Worm (Caenorhabditis elegans) whole organism, late embryonic: ENCODE data around the gene F01G4.4.

ENCODE experiments used
- C08G9.2 ChIP-seq: sonication (generic microtip); optimal IDR thresholded peaks from 2 replicates; lab custom pipeline; 2016; ENCODE audit warnings: mild to moderate bottlenecking, missing genetic modification characterization, moderate library complexity, missing compliant biosample characterization
- F13H6.1 ChIP-seq: sonication (generic microtip); optimal IDR thresholded peaks from 2 replicates; lab custom pipeline; 2016; ENCODE audit warnings: missing genetic modification characterization, missing compliant biosample characterization
- Y22D7AL.16 ChIP-seq: sonication (generic microtip); optimal IDR thresholded peaks from 2 replicates; lab custom pipeline; 2016; ENCODE audit warnings: missing genetic modification characterization, missing compliant biosample characterization
- ceh-22 ChIP-seq: sonication (generic microtip); optimal IDR thresholded peaks from 2 replicates; lab custom pipeline; 2017; ENCODE audit warnings: missing biosample characterization, missing genetic modification characterization
- nhr-11 ChIP-seq: fragments of 150-350 bp; optimal IDR thresholded peaks from 2 replicates; lab custom pipeline; 2014; ENCODE audit warnings: missing biosample characterization, missing genetic modification characterization
- pqm-1 ChIP-seq: sonication (generic microtip); optimal IDR thresholded peaks from 2 replicates; lab custom pipeline; 2016; ENCODE audit warnings: missing genetic modification characterization, missing compliant biosample characterization
- ref-2 ChIP-seq: sonication (generic microtip); optimal IDR thresholded peaks from 2 replicates; lab custom pipeline; 2016; ENCODE audit warnings: missing genetic modification characterization, missing compliant biosample characterization
- tbx-2 ChIP-seq: sonication (generic microtip); optimal IDR thresholded peaks from 2 replicates; lab custom pipeline; 2016; ENCODE audit warnings: missing genetic modification characterization, missing compliant biosample characterization

ce11 chrIV:11150844-11151243 is 7.7 kb downstream of the F01G4.4 start, which contains the start of gene C08F8.2:
- no peak for TF ChIP-seq Y22D7AL.16 (tag; lab: Kevin White, UChicago)
- no peak for TF ChIP-seq pqm-1 (tag; lab: Kevin White, UChicago)
- TF ChIP-seq tbx-2 (tag; lab: Kevin White, UChicago) = no peak
- no peak for TF ChIP-seq C08G9.2
- TF ChIP-seq ceh-22 (tag; lab: Kevin White, UChicago) = no peak
- no peak for TF ChIP-seq nhr-11 (tag; lab: Kevin White, UChicago)
- no peak for TF ChIP-seq ref-2
- no peak for TF ChIP-seq F13H6.1 (tag; lab: Kevin White, UChicago)
